Worm (Caenorhabditis elegans) whole organism, dauer: ENCODE results near the gene his-72.
"Not testable (repeated sequence)": the region's sequence is repeated elsewhere in the genome, so short reads cannot be mapped to it uniquely, and the experiment has no call there.

ENCODE experiments used
- unc-62 ChIP-seq: sonication (generic microtip); optimal IDR thresholded peaks from 2 replicates; lab custom pipeline; 2017; ENCODE audit warnings: missing biosample characterization, missing genetic modification reagents, missing genetic modification characterization

The his-72 gene

DNA sequence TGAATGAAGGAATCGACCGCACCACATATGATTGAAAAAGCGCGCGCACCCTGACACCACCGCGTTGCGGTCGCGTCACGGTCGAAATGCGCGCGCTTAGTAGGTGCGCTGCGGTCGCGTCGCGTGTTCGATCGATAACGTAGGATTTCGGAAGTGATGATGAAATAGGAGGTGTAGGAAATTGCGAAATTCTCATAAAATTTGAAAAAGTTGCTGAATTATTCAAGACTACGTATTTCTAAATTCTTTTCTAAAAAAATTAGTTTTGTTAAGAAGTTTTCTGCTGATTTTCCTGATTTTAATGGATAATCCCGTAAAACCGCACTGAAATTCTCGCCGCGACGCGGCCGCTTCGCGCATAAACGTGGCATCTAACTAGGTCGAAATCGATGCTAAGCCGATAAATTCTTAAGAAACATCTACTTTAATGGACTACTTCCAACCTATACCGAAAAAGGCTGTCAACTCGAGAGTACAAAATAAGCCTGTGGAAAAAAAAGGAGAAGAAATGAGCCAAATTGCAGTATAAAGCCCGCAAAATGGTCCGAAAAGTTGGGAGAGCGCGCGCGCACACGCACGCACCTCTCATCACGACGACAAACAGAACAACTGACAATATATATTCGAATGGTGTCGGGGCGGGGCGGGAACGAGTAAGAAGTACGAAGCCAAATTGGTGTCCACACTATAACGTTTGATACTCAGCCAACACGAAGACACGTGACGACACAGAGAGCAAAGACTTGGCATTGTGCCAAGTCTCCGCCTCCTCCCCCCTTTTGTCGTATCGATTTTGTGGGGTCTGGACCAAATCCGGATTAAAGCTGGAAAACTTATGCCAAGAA is at the start of gene his-72:
his-72 (minus strand) TSS at position 589 of the 845 bp plus-strand sequence.
- no peak for TF ChIP-seq unc-62 (GFP tag; lab: Kevin White, UChicago)

DNA sequence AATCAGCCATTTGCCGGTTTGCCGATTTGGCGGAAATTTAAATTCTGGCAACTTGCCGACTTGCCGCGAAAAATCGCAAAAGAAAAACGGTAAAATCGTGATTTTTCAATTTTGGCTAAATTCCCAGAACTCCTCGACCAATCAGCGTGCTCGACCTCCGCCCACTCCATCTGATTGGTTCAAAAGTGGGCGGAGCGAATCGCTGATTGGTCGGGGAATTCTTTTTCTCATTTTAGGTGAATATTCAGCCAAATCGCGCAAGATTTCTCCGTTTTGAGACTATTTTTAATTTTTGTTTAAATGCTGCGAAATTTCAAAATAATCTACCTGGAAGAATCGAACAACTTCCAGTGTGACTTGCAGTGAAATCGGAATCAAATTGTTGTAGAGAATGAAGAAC is 45.7 kb upstream of the his-72 start:
- no peak for TF ChIP-seq unc-62 (GFP tag; lab: Kevin White, UChicago)

DNA sequence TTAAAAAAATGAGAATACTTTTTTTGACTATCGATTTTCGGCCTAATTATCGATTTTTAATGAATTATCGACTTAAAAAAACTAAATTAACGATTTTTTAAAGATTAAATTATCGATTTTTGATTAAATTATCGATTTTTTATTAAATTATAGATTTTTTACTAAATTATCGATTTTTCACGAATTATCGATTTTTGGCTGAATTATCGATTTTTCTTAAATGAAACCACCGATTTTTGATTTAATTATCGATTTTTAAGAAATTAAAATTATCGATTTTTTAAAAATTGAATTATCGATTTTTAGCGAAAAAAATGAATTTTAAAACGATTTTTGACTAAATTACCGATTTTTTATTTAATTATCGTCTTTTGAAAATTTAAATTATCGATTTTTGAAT is 42.8 kb upstream of the his-72 start:
- no peak for TF ChIP-seq unc-62 (GFP tag; lab: Kevin White, UChicago)

- no peak for TF ChIP-seq unc-62 (GFP tag; lab: Kevin White, UChicago)
These were observed 42.2 kb upstream of the his-72 start for ce11 chrIII:12411059-12411458.

ce11 chrIII:12410304-12410703 is 41.5 kb upstream of the his-72 start:
- TF ChIP-seq unc-62 (GFP tag; lab: Kevin White, UChicago), result no peak

DNA sequence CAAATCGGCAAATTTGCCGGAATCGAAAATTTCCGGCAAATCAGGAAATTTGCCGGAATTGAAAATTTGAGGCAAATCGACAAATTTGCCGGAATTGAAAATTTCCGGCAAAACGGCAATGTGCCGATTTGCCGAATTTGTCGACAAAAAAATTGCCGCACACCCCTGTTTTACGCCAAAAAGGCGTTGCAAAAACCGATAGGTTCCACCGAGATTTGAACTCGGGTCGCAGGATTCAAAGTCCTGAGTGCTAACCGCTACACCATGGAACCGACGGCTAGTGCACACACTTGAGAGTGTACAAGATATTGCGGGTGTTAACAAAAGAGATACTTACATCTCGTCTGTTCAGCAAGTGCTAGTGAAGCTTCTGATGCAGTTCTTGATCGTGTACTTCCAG is 30.9 kb upstream of the his-72 start:
- no peak for TF ChIP-seq unc-62 (GFP tag; lab: Kevin White, UChicago)

DNA sequence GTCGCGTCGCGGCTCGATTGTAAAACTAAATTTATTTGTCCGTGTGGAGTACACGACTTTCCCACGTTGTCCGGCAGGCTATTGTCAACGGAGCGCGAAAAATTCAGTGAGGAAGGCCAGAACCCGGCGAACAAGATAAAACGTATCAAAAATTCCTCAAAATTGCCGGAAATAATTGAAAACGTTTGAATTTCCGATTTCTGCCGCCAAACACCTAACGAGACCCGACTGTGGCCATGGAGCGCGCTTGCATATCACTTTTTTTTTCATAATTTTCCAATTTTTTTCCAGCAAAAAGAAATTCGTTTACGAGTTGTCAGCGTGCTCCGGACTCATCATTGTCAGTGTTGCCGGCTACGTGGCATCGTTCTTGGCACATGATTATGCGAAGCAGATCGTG is 29.6 kb upstream of the his-72 start:
- no peak for TF ChIP-seq unc-62 (GFP tag; lab: Kevin White, UChicago)

DNA sequence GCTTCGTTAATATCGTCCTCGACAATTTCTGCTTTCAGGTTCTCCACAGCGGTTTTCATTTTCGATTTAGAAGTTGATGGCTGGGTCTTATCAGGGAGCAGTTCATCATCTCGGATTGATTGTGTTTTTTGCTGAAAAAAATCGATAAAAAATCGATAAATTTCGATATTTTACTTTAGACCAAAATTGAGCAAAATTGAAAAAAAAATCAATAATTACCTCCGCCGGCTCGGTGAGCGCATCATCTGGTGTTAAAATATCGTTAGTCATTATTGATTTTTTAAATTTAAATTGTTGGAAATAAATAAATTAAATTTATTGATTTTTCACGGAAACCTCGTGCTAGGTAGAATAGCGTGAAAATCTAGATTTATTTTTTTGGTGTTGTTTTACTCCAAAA is 26.2 kb upstream of the his-72 start, which contains the start of gene Y49E10.10:
Y49E10.10 (plus strand) TSS at position 381 of the 400 bp plus-strand sequence.
- TF ChIP-seq unc-62 (GFP tag; lab: Kevin White, UChicago), result no peak

DNA sequence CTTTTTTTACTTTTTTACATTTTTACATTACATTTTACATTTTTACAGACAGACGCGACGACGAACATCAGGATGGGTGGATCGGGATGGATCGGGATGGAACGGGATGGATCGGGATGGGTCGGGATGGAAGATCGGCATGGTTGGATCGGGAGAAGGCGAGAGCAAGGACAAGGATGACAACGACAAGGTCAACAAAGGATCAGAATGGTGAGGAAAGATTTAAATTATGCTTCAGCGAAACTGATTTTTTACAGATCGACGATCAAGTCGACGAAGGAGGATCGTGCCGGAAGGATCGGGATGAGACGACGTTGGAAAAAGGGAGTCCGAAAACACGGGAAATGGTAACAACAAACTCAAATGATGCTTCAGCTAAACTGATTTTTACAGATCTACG is 19.3 kb upstream of the his-72 start:
- no peak for TF ChIP-seq unc-62 (GFP tag; lab: Kevin White, UChicago)

- TF ChIP-seq unc-62 (GFP tag; lab: Kevin White, UChicago), result not testable (repeated sequence)
These were observed 17.7 kb upstream of the his-72 start, which contains the start of gene Y49E10.30 for ce11 chrIII:12386597-12386996. Gene Y49E10.30, plus strand, starts transcription at chrIII:12386897.

DNA sequence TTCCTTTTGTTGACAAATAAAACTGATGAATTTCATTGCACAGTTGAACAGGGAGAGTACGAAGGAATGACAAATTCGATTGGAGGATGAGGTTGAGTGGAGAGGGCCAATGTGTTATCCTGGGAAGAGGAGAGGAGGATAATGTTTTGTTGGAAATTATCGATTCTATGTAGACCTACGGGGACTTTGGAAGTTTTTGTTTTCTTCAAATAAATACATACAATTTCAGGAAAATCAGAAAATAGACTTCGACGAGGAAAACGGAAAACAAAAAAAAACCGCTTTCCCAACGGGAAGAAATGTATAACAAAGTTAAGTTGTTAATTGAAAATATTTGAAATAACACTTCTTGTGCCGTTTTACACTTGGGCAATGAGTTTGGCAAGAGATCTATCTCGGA is 14.9 kb upstream of the his-72 start, which contains the start of gene Y49E10.4:
Y49E10.4 (minus strand) TSS at position 101 of the 400 bp plus-strand sequence.
- TF ChIP-seq unc-62 (GFP tag; lab: Kevin White, UChicago), result not testable (repeated sequence)

DNA sequence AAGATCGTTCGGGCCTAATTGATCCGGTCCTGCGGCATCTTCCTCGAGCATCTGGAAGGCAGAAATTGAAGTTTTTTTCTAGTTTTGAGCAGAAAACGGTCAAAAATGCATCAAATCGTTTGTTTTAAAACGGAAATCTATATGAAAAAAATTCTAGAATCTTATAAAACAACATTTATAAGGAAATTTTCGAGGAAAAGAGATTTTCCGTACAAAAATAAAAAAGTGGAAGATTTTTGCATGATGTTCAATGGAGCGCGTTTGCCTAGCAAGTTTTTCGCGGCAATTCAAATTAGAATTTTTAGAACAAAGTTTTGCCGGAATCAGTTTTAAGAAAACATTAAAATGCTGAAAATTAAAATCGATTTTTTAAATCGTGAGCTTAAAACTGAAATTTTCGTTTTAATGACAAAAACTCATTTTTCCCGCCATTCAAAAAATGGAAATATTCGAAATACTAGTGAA is 8.4 kb upstream of the his-72 start, which contains the start of gene pph-4.2:
pph-4.2 (minus strand) TSS at position 51 of the 465 bp plus-strand sequence.
- TF ChIP-seq unc-62 (GFP tag; lab: Kevin White, UChicago), result no peak

- no peak for TF ChIP-seq unc-62 (GFP tag; lab: Kevin White, UChicago)
These were observed 6.8 kb upstream of the his-72 start for ce11 chrIII:12375614-12376013.

DNA sequence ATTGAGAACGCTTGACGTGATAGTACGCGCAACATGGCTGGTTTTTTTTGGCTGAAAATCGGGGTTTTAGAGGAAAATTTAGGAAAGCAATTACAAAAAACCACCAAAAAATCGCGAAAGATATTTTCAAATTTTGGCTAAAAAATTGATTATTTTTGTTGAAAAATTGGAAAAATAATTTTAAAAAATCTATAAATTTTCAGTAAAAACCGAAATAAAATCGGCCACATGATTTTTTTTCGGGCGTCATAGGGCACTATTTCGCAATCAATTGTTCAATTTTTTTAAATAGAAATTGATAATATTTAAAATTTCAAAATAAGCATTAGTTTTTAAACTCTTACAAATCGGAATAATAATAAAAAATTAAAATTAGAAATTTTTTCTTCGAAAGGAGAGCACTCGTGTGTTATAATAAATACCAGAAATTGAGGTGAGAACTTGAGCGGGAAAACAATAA is 5.0 kb upstream of the his-72 start, which contains the start of gene glrx-5:
glrx-5 (minus strand) TSS at position 51 of the 460 bp plus-strand sequence.
- TF ChIP-seq unc-62 (GFP tag; lab: Kevin White, UChicago), result no peak

DNA sequence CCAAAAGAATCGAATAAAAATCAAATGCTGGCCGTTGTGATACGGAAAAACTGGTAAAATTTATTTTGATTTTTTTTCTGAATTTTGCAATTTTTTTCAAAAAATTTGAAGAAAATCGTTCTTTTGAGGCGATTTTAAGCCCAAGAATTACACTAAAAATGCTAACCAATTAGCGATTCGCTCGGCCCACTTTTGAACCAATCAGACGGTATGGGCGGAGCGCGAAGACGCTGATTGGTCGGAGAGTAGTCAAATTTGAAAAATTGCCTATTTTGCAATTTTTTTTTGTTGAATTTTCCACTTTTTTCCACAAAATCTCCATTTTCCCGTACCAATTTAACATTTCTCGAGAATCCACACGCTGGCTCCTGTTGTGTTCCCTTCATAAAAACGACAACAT is 4.5 kb upstream of the his-72 start:
- TF ChIP-seq unc-62 (GFP tag; lab: Kevin White, UChicago), result no peak
